Worm (Caenorhabditis elegans): ENCODE results near the gene Y94H6A.10.

The Y94H6A.10 gene

ce11 chrIV:2708329-2708965 is 2.0 kb downstream of the Y94H6A.10 start (continued):
- TF ChIP-seq sdz-38 (tag; optimal IDR thresholded peaks at IDR 0.05) = no peak
- TF ChIP-seq snpc-1.1 (tag; optimal IDR thresholded peaks at IDR 0.05; ENCODE audit: insufficient read depth) = no peak
- no peak for TF ChIP-seq ztf-28 (GFP tag; IDR thresholded peaks at IDR 0.05)
- peak; percentile 85 for TF ChIP-seq K12H6.12 (tag; optimal IDR thresholded peaks at IDR 0.05)
- TF ChIP-seq lin-26 (GFP tag; IDR thresholded peaks at IDR 0.05) = peak; percentile 68; the same call in 1 of the 2 replicates
- TF ChIP-seq F37B4.10 (GFP tag; IDR thresholded peaks at IDR 0.05) = no peak
- peak; percentile 54; the same call in 1 of the 2 replicates for TF ChIP-seq cebp-1 (GFP tag; IDR thresholded peaks at IDR 0.05)
- TF ChIP-seq cebp-1 (tag; optimal IDR thresholded peaks at IDR 0.05) = peak; percentile 87
- no peak for TF ChIP-seq hrde-1 (tag; optimal IDR thresholded peaks at IDR 0.05; ENCODE audit: borderline replicate concordance)
- no peak for TF ChIP-seq dpl-1 (GFP tag; optimal IDR thresholded peaks at IDR 0.05)
- no peak for TF ChIP-seq ceh-91 (GFP tag; IDR thresholded peaks at IDR 0.05)
- TF ChIP-seq nfya-2 (GFP tag; IDR thresholded peaks at IDR 0.05) = no peak
- no peak for TF ChIP-seq rpc-1 (optimal IDR thresholded peaks at IDR 0.05)
- no peak for TF ChIP-seq rpc-1 (tag; optimal IDR thresholded peaks at IDR 0.05)
- TF ChIP-seq lin-40 (tag; optimal IDR thresholded peaks at IDR 0.05) = peak; percentile 74
- peak; percentile 85 for TF ChIP-seq B0336.3 (GFP tag; IDR thresholded peaks at IDR 0.05)
- peak; percentile 48 for TF ChIP-seq tbp1 (GFP tag; optimal IDR thresholded peaks at IDR 0.05)
- 0 out of 2 replicates have a peak, but pooled peaks have one; percentile 59 for TF ChIP-seq Y95B8A.8 (GFP tag; IDR thresholded peaks at IDR 0.05)
- peak; percentile 53 for TF ChIP-seq somi-1 (GFP tag; optimal IDR thresholded peaks at IDR 0.05)
- peak; percentile 82 for TF ChIP-seq dox-1 (GFP tag; IDR thresholded peaks at IDR 0.05)
- TF ChIP-seq atf-7 (tag; optimal IDR thresholded peaks at IDR 0.05) = peak; percentile 61
- TF ChIP-seq lsy-27 (tag; optimal IDR thresholded peaks at IDR 0.05; ENCODE audit: borderline replicate concordance, insufficient read depth) = no peak
- no peak for TF ChIP-seq T26A5.8 (tag; optimal IDR thresholded peaks at IDR 0.05)
- peak; percentile 65 for TF ChIP-seq madf-10 (tag; optimal IDR thresholded peaks at IDR 0.05)
- TF ChIP-seq snpc-3.4 (tag; optimal IDR thresholded peaks at IDR 0.05) = no peak
- TF ChIP-seq ceh-58 (GFP tag; IDR thresholded peaks at IDR 0.05) = no peak
- TF ChIP-seq K11D2.4 (GFP tag; IDR thresholded peaks at IDR 0.05) = peak; percentile 77
- TF ChIP-seq ekl-4 (GFP tag; IDR thresholded peaks at IDR 0.05) = peak; percentile 67
- TF ChIP-seq sptf-2 (GFP tag; optimal IDR thresholded peaks at IDR 0.05) = no peak
- no peak for TF ChIP-seq ceh-40 (GFP tag; IDR thresholded peaks at IDR 0.05)
- TF ChIP-seq C06A6.2 (GFP tag; conservative IDR thresholded peaks at IDR 0.05) = peak; percentile 66; the same call in 1 of the 2 replicates
- peak; percentile 41; the same call in 1 of the 2 replicates for TF ChIP-seq madf-6 (GFP tag; IDR thresholded peaks at IDR 0.05)
- peak; percentile 38 for TF ChIP-seq akir-1 (GFP tag; optimal IDR thresholded peaks at IDR 0.05)
- peak; percentile 33 for TF ChIP-seq gei-17 (GFP tag; optimal IDR thresholded peaks at IDR 0.05)
- TF ChIP-seq repo-1 (tag; optimal IDR thresholded peaks at IDR 0.05) = peak; percentile 14
- TF ChIP-seq T07F8.4 (tag; optimal IDR thresholded peaks at IDR 0.05) = peak; percentile 10
- peak; percentile 81 for TF ChIP-seq pbrm-1 (GFP tag; IDR thresholded peaks at IDR 0.05)
- no peak for TF ChIP-seq hlh-26 (GFP tag; conservative IDR thresholded peaks at IDR 0.05)
- peak; percentile 5 for TF ChIP-seq die-1 (tag; optimal IDR thresholded peaks at IDR 0.05)
- TF ChIP-seq lin-54 (GFP tag; optimal IDR thresholded peaks at IDR 0.05) = peak; percentile 57
- peak; percentile 66; the same call in 1 of the 2 replicates for TF ChIP-seq egrh-3 (GFP tag; IDR thresholded peaks at IDR 0.05)
- TF ChIP-seq nhr-80 (tag; optimal IDR thresholded peaks at IDR 0.05) = peak; percentile 68
- TF ChIP-seq nfya-1 (tag; optimal IDR thresholded peaks at IDR 0.05; ENCODE audit: borderline replicate concordance, insufficient read depth) = no peak

Data from whole organism, young adult.